Worm (Caenorhabditis elegans): Measurements from ENCODE around the gene sec-61.G.

ce11 chrV:10889036-10889435 lies 7.9 kb downstream of the sec-61.G start, which contains the start of gene F32D8.11:
- TF ChIP-seq unc-39 (tag; optimal IDR thresholded peaks at IDR 0.05): no peak
- no peak for TF ChIP-seq ceh-39 (tag; optimal IDR thresholded peaks at IDR 0.05)
- TF ChIP-seq lin-13 (tag; optimal IDR thresholded peaks at IDR 0.05): no peak
- no peak for TF ChIP-seq sem-2 (GFP tag; optimal IDR thresholded peaks at IDR 0.05)
- no peak for TF ChIP-seq ces-1 (GFP tag; optimal IDR thresholded peaks at IDR 0.05)
- TF ChIP-seq elt-1 (tag; optimal IDR thresholded peaks at IDR 0.05; ENCODE audit: borderline replicate concordance, insufficient read depth): no peak
- no peak for TF ChIP-seq sptf-1 (tag; optimal IDR thresholded peaks at IDR 0.05)
- TF ChIP-seq mab-5 (tag; optimal IDR thresholded peaks at IDR 0.05): no peak
